Fruit fly (Drosophila melanogaster) whole organism, embryonic: Measurements from ENCODE around the gene CG31365.

Source experiments
- CG10147 ChIP-seq: fragments of 200-800 bp; sonication (Bioruptor generic); optimal IDR thresholded peaks from 2 replicates; lab custom pipeline; 2019; ENCODE audit warnings: missing biosample characterization, mild to moderate bottlenecking, missing genetic modification characterization, moderate library complexity
- CG10654 ChIP-seq: fragments of 200-800 bp; sonication (Bioruptor generic); optimal IDR thresholded peaks from 2 replicates; lab custom pipeline; 2016; ENCODE audit warnings: missing biosample characterization, missing genetic modification characterization
- CG12236 ChIP-seq: fragments of 200-800 bp; sonication (Bioruptor generic); optimal IDR thresholded peaks from 2 replicates; lab custom pipeline; 2016; ENCODE audit warnings: missing biosample characterization, missing genetic modification characterization
- CG13123 ChIP-seq: fragments of 200-800 bp; sonication (Bioruptor generic); optimal IDR thresholded peaks from 2 replicates; lab custom pipeline; 2016; ENCODE audit warnings: missing biosample characterization, missing genetic modification characterization
- CG13624 ChIP-seq: fragments of 200-800 bp; sonication (Bioruptor generic); optimal IDR thresholded peaks from 2 replicates; lab custom pipeline; 2016; ENCODE audit warnings: missing biosample characterization, missing genetic modification characterization
- CG17912 ChIP-seq: fragments of 200-800 bp; sonication (Bioruptor generic); optimal IDR thresholded peaks from 2 replicates; lab custom pipeline; 2018; ENCODE audit warnings: missing biosample characterization, mild to moderate bottlenecking, missing genetic modification characterization
- CG2199 ChIP-seq: fragments of 200-800 bp; sonication (Bioruptor generic); IDR thresholded peaks from 3 replicates; pipeline ENCODE4 v1.3.6; 2022; ENCODE audit warnings: missing biosample characterization, missing genetic modification characterization
- CG3838 ChIP-seq: fragments of 200-800 bp; sonication (Bioruptor generic); optimal IDR thresholded peaks from 3 replicates; lab custom pipeline; 2016; ENCODE audit warnings: missing biosample characterization, missing genetic modification characterization
- CG4820 ChIP-seq: fragments of 200-800 bp; sonication (Bioruptor generic); optimal IDR thresholded peaks from 3 replicates; lab custom pipeline; 2016; ENCODE audit warnings: missing biosample characterization, missing genetic modification characterization
- CG4854 ChIP-seq: fragments of 200-800 bp; sonication (Bioruptor generic); optimal IDR thresholded peaks from 2 replicates; lab custom pipeline; 2016; ENCODE audit warnings: missing biosample characterization, missing genetic modification characterization, inconsistent platforms
- CG6175 ChIP-seq: fragments of 200-800 bp; sonication (Bioruptor generic); IDR thresholded peaks from 3 replicates; pipeline ENCODE4 v1.3.6; 2022; ENCODE audit warnings: missing biosample characterization, missing genetic modification characterization
- CG6683 ChIP-seq: fragments of 200-800 bp; sonication (Bioruptor generic); optimal IDR thresholded peaks from 2 replicates; lab custom pipeline; 2017; ENCODE audit warnings: missing biosample characterization, mild to moderate bottlenecking, missing genetic modification characterization, missing genetic modification reagents
- CG6689 ChIP-seq: fragments of 200-800 bp; sonication (Bioruptor generic); IDR thresholded peaks from 2 replicates; pipeline ENCODE4 v1.3.6; 2022; ENCODE audit warnings: missing biosample characterization, missing genetic modification characterization
- CG7271 ChIP-seq: fragments of 200-800 bp; sonication (Bioruptor generic); optimal IDR thresholded peaks from 2 replicates; lab custom pipeline; 2018; ENCODE audit warnings: missing biosample characterization, mild to moderate bottlenecking, missing genetic modification characterization, moderate library complexity
- Dip3 ChIP-seq: fragments of 200-800 bp; sonication (Bioruptor generic); optimal IDR thresholded peaks from 3 replicates; lab custom pipeline; 2016; ENCODE audit warnings: missing biosample characterization, missing genetic modification characterization
- HHEX ChIP-seq: fragments of 200-800 bp; sonication (Bioruptor generic); optimal IDR thresholded peaks from 3 replicates; lab custom pipeline; 2017; ENCODE audit warnings: missing biosample characterization, mild to moderate bottlenecking, missing genetic modification characterization, missing genetic modification reagents
- Hand ChIP-seq: fragments of 200-800 bp; sonication (Bioruptor generic); optimal IDR thresholded peaks from 2 replicates; lab custom pipeline; 2017; ENCODE audit warnings: mild to moderate bottlenecking, missing biosample characterization, missing genetic modification reagents, missing genetic modification characterization
- MBD-R2 ChIP-seq: fragments of 200-800 bp; sonication (Bioruptor generic); IDR thresholded peaks from 2 replicates; pipeline ENCODE4 v1.3.6; 2022; ENCODE audit warnings: missing biosample characterization, missing genetic modification characterization
- Meics ChIP-seq: fragments of 200-800 bp; sonication (Bioruptor generic); optimal IDR thresholded peaks from 2 replicates; lab custom pipeline; 2017; ENCODE audit warnings: missing biosample characterization, mild to moderate bottlenecking, missing genetic modification characterization
- Myb ChIP-seq: fragments of 200-800 bp; sonication (Bioruptor generic); optimal IDR thresholded peaks from 2 replicates; lab custom pipeline; 2016; ENCODE audit warnings: missing biosample characterization, missing genetic modification characterization
- NC2β ChIP-seq: fragments of 200-800 bp; sonication (Bioruptor generic); optimal IDR thresholded peaks from 2 replicates; lab custom pipeline; 2016; ENCODE audit warnings: missing biosample characterization, missing genetic modification characterization
- Oli ChIP-seq: fragments of 200-800 bp; sonication (Bioruptor generic); optimal IDR thresholded peaks from 2 replicates; lab custom pipeline; 2018; ENCODE audit warnings: missing biosample characterization, mild to moderate bottlenecking, missing genetic modification characterization, moderate library complexity
- Optix ChIP-seq: fragments of 200-800 bp; sonication (Bioruptor generic); IDR thresholded peaks from 3 replicates; pipeline ENCODE4 v1.3.6; 2022; ENCODE audit warnings: missing biosample characterization, missing genetic modification characterization
- Sox100B ChIP-seq: fragments of 200-800 bp; sonication (Bioruptor generic); optimal IDR thresholded peaks from 3 replicates; lab custom pipeline; 2018; ENCODE audit warnings: missing biosample characterization, mild to moderate bottlenecking, missing genetic modification characterization
- Xrp1 ChIP-seq: fragments of 200-800 bp; sonication (Bioruptor generic); IDR thresholded peaks from 2 replicates; pipeline ENCODE4 v1.3.6; 2022; ENCODE audit warnings: missing biosample characterization, missing genetic modification characterization
- al ChIP-seq: fragments of 200-800 bp; sonication (Bioruptor generic); IDR thresholded peaks from 2 replicates; pipeline ENCODE4 v1.3.6; 2022; ENCODE audit warnings: missing biosample characterization, missing genetic modification characterization
- bcd ChIP-seq: fragments of 200-800 bp; sonication (Bioruptor generic); optimal IDR thresholded peaks from 2 replicates; lab custom pipeline; 2017; ENCODE audit warnings: missing biosample characterization, mild to moderate bottlenecking, missing genetic modification characterization
- cg ChIP-seq: fragments of 200-800 bp; sonication (Bioruptor generic); optimal IDR thresholded peaks from 3 replicates; lab custom pipeline; 2019; ENCODE audit warnings: missing biosample characterization, mild to moderate bottlenecking, missing genetic modification characterization, moderate library complexity
- croc ChIP-seq: fragments of 200-800 bp; sonication (Bioruptor generic); conservative IDR thresholded peaks from 3 replicates; pipeline ENCODE4 v1.3.6; 2022; ENCODE audit warnings: missing biosample characterization, missing genetic modification characterization
- dmrt11E ChIP-seq: fragments of 200-800 bp; sonication (Bioruptor generic); optimal IDR thresholded peaks from 3 replicates; lab custom pipeline; 2018; ENCODE audit warnings: missing biosample characterization, mild to moderate bottlenecking, missing genetic modification characterization, moderate library complexity
- ems ChIP-seq: fragments of 200-800 bp; sonication (Bioruptor generic); optimal IDR thresholded peaks from 3 replicates; lab custom pipeline; 2016; ENCODE audit warnings: missing biosample characterization, missing genetic modification characterization
- fru ChIP-seq: fragments of >200 bp; optimal IDR thresholded peaks from 2 replicates; lab custom pipeline; 2017
- fu2 ChIP-seq: fragments of 200-800 bp; sonication (Bioruptor generic); optimal IDR thresholded peaks from 2 replicates; lab custom pipeline; 2016; ENCODE audit warnings: missing biosample characterization, missing genetic modification characterization
- gro ChIP-seq: fragments of 200-800 bp; sonication (Bioruptor generic); optimal IDR thresholded peaks from 2 replicates; lab custom pipeline; 2016; ENCODE audit warnings: missing biosample characterization, missing genetic modification characterization
- h ChIP-seq: fragments of >200 bp; optimal IDR thresholded peaks from 2 replicates; lab custom pipeline; 2017
- nau ChIP-seq: fragments of 200-800 bp; sonication (Bioruptor generic); optimal IDR thresholded peaks from 3 replicates; lab custom pipeline; 2017; ENCODE audit warnings: missing biosample characterization, mild to moderate bottlenecking, missing genetic modification characterization, missing genetic modification reagents
- nerfin-1 ChIP-seq: fragments of 200-800 bp; sonication (Bioruptor generic); optimal IDR thresholded peaks from 3 replicates; lab custom pipeline; 2019; ENCODE audit warnings: missing biosample characterization, mild to moderate bottlenecking, missing genetic modification characterization, moderate library complexity
- nmo ChIP-seq: fragments of 200-800 bp; sonication (Bioruptor generic); optimal IDR thresholded peaks from 2 replicates; lab custom pipeline; 2018; ENCODE audit warnings: missing biosample characterization, mild to moderate bottlenecking, missing genetic modification characterization, moderate library complexity
- nom ChIP-seq: fragments of 200-800 bp; sonication (Bioruptor generic); optimal IDR thresholded peaks from 2 replicates; lab custom pipeline; 2017; ENCODE audit warnings: missing biosample characterization, missing genetic modification characterization, mild to moderate bottlenecking, moderate library complexity, missing genetic modification reagents
- org-1 ChIP-seq: fragments of 200-800 bp; sonication (Bioruptor generic); optimal IDR thresholded peaks from 2 replicates; lab custom pipeline; 2017; ENCODE audit warnings: missing biosample characterization, missing genetic modification characterization
- ro ChIP-seq: fragments of 200-800 bp; sonication (Bioruptor generic); IDR thresholded peaks from 2 replicates; pipeline ENCODE4 v1.3.6; 2022; ENCODE audit warnings: missing biosample characterization, missing genetic modification characterization
- salm ChIP-seq: fragments of 200-800 bp; sonication (Bioruptor generic); optimal IDR thresholded peaks from 2 replicates; lab custom pipeline; 2018; ENCODE audit warnings: missing biosample characterization, mild to moderate bottlenecking, missing genetic modification characterization
- sens-2 ChIP-seq: fragments of 200-800 bp; sonication (Bioruptor generic); IDR thresholded peaks from 2 replicates; pipeline ENCODE4 v1.3.6; 2022; ENCODE audit warnings: missing biosample characterization, missing genetic modification characterization
- sim ChIP-seq: fragments of 200-800 bp; sonication (Bioruptor generic); IDR thresholded peaks from 2 replicates; pipeline ENCODE4 v1.3.6; 2022; ENCODE audit warnings: missing biosample characterization, missing genetic modification characterization
- slou ChIP-seq: fragments of 200-800 bp; sonication (Bioruptor generic); optimal IDR thresholded peaks from 3 replicates; lab custom pipeline; 2016; ENCODE audit warnings: missing biosample characterization, missing genetic modification characterization
- ssp ChIP-seq: fragments of 200-800 bp; sonication (Bioruptor generic); IDR thresholded peaks from 2 replicates; pipeline ENCODE4 v1.3.6; 2022; ENCODE audit warnings: missing biosample characterization, missing genetic modification characterization
- tap ChIP-seq: fragments of 200-800 bp; optimal IDR thresholded peaks from 3 replicates; lab custom pipeline; 2019; ENCODE audit warnings: missing biosample characterization, mild to moderate bottlenecking, missing genetic modification characterization, moderate library complexity
- tup ChIP-seq: fragments of 200-800 bp; sonication (Bioruptor generic); optimal IDR thresholded peaks from 2 replicates; lab custom pipeline; 2016; ENCODE audit warnings: missing biosample characterization, mild to moderate bottlenecking, missing genetic modification characterization, moderate library complexity
- twi ChIP-seq: fragments of 200-800 bp; optimal IDR thresholded peaks from 2 replicates; lab custom pipeline; 2019; ENCODE audit warnings: missing biosample characterization, mild to moderate bottlenecking, missing genetic modification characterization, moderate library complexity
- wdn ChIP-seq: fragments of 200-800 bp; sonication (Bioruptor generic); IDR thresholded peaks from 2 replicates; pipeline ENCODE4 v1.3.6; 2022; ENCODE audit warnings: missing biosample characterization, missing genetic modification characterization
- zen2 ChIP-seq: fragments of 200-800 bp; sonication (Bioruptor generic); IDR thresholded peaks from 3 replicates; pipeline ENCODE4 v1.3.6; 2022; ENCODE audit warnings: missing biosample characterization, missing genetic modification characterization; ENCODE audit not compliant: partially characterized antibody

The CG31365 gene

dm6 chr3R:23156865-23157515, 30.8 kb upstream of the CG31365 start (continued):
- TF ChIP-seq wdn (0 out of 2 replicates have a peak, but pooled peaks have one; percentile 29), nerfin-1 (tag; lab: Kevin White, UChicago) (peak; percentile 77), org-1 (no peak), gro (GFP tag; lab: Kevin White, UChicago) (no peak), Hand (GFP tag; lab: Kevin White, UChicago) (no peak), CG3838 (no peak), CG10147 (GFP tag; lab: Kevin White, UChicago) (no peak), Meics (GFP tag; lab: Kevin White, UChicago) (peak; percentile 9), salm (no peak), CG13624 (GFP tag; lab: Kevin White, UChicago) (peak; percentile 97), ro (GFP tag; lab: Robert Waterston, UW) (no peak), sens-2 (GFP tag; lab: Robert Waterston, UW) (no peak), Myb (GFP tag; lab: Kevin White, UChicago) (no peak), HHEX (GFP tag; lab: Kevin White, UChicago) (no peak), h (lab: Kevin White, UChicago) (no peak), cg (peak; percentile 99), CG4854 (GFP tag; lab: Kevin White, UChicago) (no peak), CG2199 (GFP tag; lab: Robert Waterston, UW) (no peak), ems (GFP tag; lab: Kevin White, UChicago) (no peak), CG7271 (tag; lab: Kevin White, UChicago) (no peak), Optix (GFP tag; lab: Robert Waterston, UW) (no peak; the same call in 2 of the 3 replicates), al (GFP tag; lab: Robert Waterston, UW) (no peak), CG12236 (GFP tag; lab: Kevin White, UChicago) (no peak), nmo (peak; percentile 46), Oli (tag; lab: Kevin White, UChicago) (no peak), CG4820 (GFP tag; lab: Kevin White, UChicago) (no peak), tap (tag; lab: Kevin White, UChicago) (peak; percentile 2), dmrt11E (tag; lab: Kevin White, UChicago) (no peak), twi (peak; percentile 45), Dip3 (GFP tag; lab: Kevin White, UChicago) (no peak), nau (peak; percentile 28), nom (GFP tag; lab: Kevin White, UChicago) (peak; percentile 77), zen2 (GFP tag; lab: Robert Waterston, UW) (no peak), ssp (GFP tag; lab: Robert Waterston, UW) (no peak), tup (GFP tag; lab: Kevin White, UChicago) (no peak), bcd (GFP tag; lab: Kevin White, UChicago) (no peak), NC2β (no peak), Xrp1 (GFP tag; lab: Robert Waterston, UW) (peak; percentile 41; the same call in 1 of the 2 replicates), MBD-R2 (GFP tag; lab: Robert Waterston, UW) (0 out of 2 replicates have a peak, but pooled peaks have one; percentile 12), CG17912 (GFP tag; lab: Kevin White, UChicago) (peak; percentile 22), sim (GFP tag; lab: Robert Waterston, UW) (peak; percentile 15; the same call in 1 of the 2 replicates), fru (no peak), CG6683 (peak; percentile 24), CG13123 (GFP tag; lab: Kevin White, UChicago) (no peak), slou (no peak), Sox100B (no peak), CG10654 (GFP tag; lab: Kevin White, UChicago) (no peak), fu2 (no peak), CG6689 (GFP tag; lab: Robert Waterston, UW) (0 out of 2 replicates have a peak, but pooled peaks have one; percentile 25), croc (GFP tag; lab: Robert Waterston, UW) (no peak; the same call in 2 of the 3 replicates), CG6175 (no peak)
